Worm (Caenorhabditis elegans): ENCODE data around the gene ints-6.

The ints-6 gene

ce11 chrIV:8728122-8728521, 36.6 kb downstream of the ints-6 start, which contains the start of gene otub-3:
Gene otub-3 (plus strand): TSS chrIV:8728177.
- TF ChIP-seq ceh-9 (tag; optimal IDR thresholded peaks at IDR 0.05) (no peak), ceh-34 (tag; optimal IDR thresholded peaks at IDR 0.05) (no peak), Y22D7AL.16 (tag; optimal IDR thresholded peaks at IDR 0.05) (no peak), hlh-8 (tag; optimal IDR thresholded peaks at IDR 0.05) (no peak), pqm-1 (tag; optimal IDR thresholded peaks at IDR 0.05) (no peak), elt-4 (tag; optimal IDR thresholded peaks at IDR 0.05) (no peak), ceh-31 (tag; optimal IDR thresholded peaks at IDR 0.05) (no peak), eyg-1 (tag; optimal IDR thresholded peaks at IDR 0.05) (no peak), madf-2 (tag; optimal IDR thresholded peaks at IDR 0.05) (no peak), zip-5 (tag; optimal IDR thresholded peaks at IDR 0.05) (no peak), ceh-45 (GFP tag; IDR thresholded peaks at IDR 0.05) (no peak), tbx-2 (tag; optimal IDR thresholded peaks at IDR 0.05) (no peak), odd-2 (tag; optimal IDR thresholded peaks at IDR 0.05) (no peak), pha-4 (tag; optimal IDR thresholded peaks at IDR 0.05) (no peak), ama-1 (optimal IDR thresholded peaks at IDR 0.05) (no peak), hlh-6 (tag; optimal IDR thresholded peaks at IDR 0.05) (no peak)

- no peak for TF ChIP-seq sox-4 (tag; optimal IDR thresholded peaks at IDR 0.05)
- TF ChIP-seq hlh-30 (tag; optimal IDR thresholded peaks at IDR 0.05; ENCODE audit: insufficient read depth): peak; percentile 56
Observed at ce11 chrIV:8729636-8730035, 38.1 kb downstream of the ints-6 start.

- TF ChIP-seq elt-2 (tag; optimal IDR thresholded peaks at IDR 0.05) (peak; percentile 55), pag-3 (tag; optimal IDR thresholded peaks at IDR 0.05; ENCODE audit: borderline replicate concordance) (no peak)
Observed at ce11 chrIV:8730469-8730868, 38.9 kb downstream of the ints-6 start, which contains the start of gene F21D5.3. Gene F21D5.3 (plus strand): TSS chrIV:8730815.

- TF ChIP-seq ceh-48 (tag; optimal IDR thresholded peaks at IDR 0.05): peak; percentile 31
- TF ChIP-seq ceh-2 (tag; optimal IDR thresholded peaks at IDR 0.05): no peak
- no peak for TF ChIP-seq F13H6.1 (tag; optimal IDR thresholded peaks at IDR 0.05)
- peak; percentile 66 for TF ChIP-seq nfya-1 (tag; optimal IDR thresholded peaks at IDR 0.05)
Observed at ce11 chrIV:8737354-8737753, 45.8 kb downstream of the ints-6 start.

ce11 chrIV:8737787-8738186, 46.2 kb downstream of the ints-6 start, which contains the start of gene F21D5.4:
Gene F21D5.4 (plus strand): TSS chrIV:8738087.
- TF ChIP-seq hlh-13 (GFP tag; optimal IDR thresholded peaks at IDR 0.05) (no peak), ztf-16 (tag; optimal IDR thresholded peaks at IDR 0.05) (no peak), zip-5 (tag; optimal IDR thresholded peaks at IDR 0.05) (no peak), ceh-30 (tag; optimal IDR thresholded peaks at IDR 0.05) (no peak)

ce11 chrIV:8739294-8739693, 47.7 kb downstream of the ints-6 start, which contains the start of gene F21D5.5:
Gene F21D5.5 (minus strand): TSS chrIV:8739394.
- no peak for TF ChIP-seq fkh-6 (tag; optimal IDR thresholded peaks at IDR 0.05)
- TF ChIP-seq elt-2 (tag; optimal IDR thresholded peaks at IDR 0.05): no peak
- TF ChIP-seq syd-9 (tag; optimal IDR thresholded peaks at IDR 0.05): no peak
- no peak for TF ChIP-seq sox-4 (tag; optimal IDR thresholded peaks at IDR 0.05)
- TF ChIP-seq zip-5 (tag; optimal IDR thresholded peaks at IDR 0.05): no peak
- no peak for TF ChIP-seq nfya-1 (tag; optimal IDR thresholded peaks at IDR 0.05)

ce11 chrIV:8739926-8740325, 48.4 kb downstream of the ints-6 start, which contains the start of gene mrps-33:
Gene mrps-33 (minus strand): TSS chrIV:8740026.
- TF ChIP-seq unc-86 (tag; optimal IDR thresholded peaks at IDR 0.05) (no peak), pat-9 (tag; optimal IDR thresholded peaks at IDR 0.05) (no peak), ceh-6 (GFP tag; optimal IDR thresholded peaks at IDR 0.05) (no peak), hlh-15 (tag; optimal IDR thresholded peaks at IDR 0.05) (no peak), hlh-6 (tag; optimal IDR thresholded peaks at IDR 0.05) (no peak), tbx-2 (tag; optimal IDR thresholded peaks at IDR 0.05) (no peak), ets-4 (tag; optimal IDR thresholded peaks at IDR 0.05) (no peak), ceh-48 (tag; optimal IDR thresholded peaks at IDR 0.05) (no peak), unc-55 (GFP tag; optimal IDR thresholded peaks at IDR 0.05) (no peak), nfya-1 (tag; optimal IDR thresholded peaks at IDR 0.05) (no peak), mec-3 (tag; optimal IDR thresholded peaks at IDR 0.05; ENCODE audit: borderline replicate concordance) (no peak), odd-2 (tag; optimal IDR thresholded peaks at IDR 0.05) (no peak), fkh-10 (GFP tag; optimal IDR thresholded peaks at IDR 0.05) (no peak), dmd-4 (tag; optimal IDR thresholded peaks at IDR 0.05; ENCODE audit: borderline replicate concordance) (no peak), che-1 (tag; optimal IDR thresholded peaks at IDR 0.05) (no peak), Y22D7AL.16 (tag; optimal IDR thresholded peaks at IDR 0.05) (no peak), T23F11.4 (GFP tag; optimal IDR thresholded peaks at IDR 0.05) (no peak), elt-4 (tag; optimal IDR thresholded peaks at IDR 0.05) (no peak), pha-2 (tag; optimal IDR thresholded peaks at IDR 0.05) (no peak), gmeb-2 (tag; optimal IDR thresholded peaks at IDR 0.05) (no peak)

Data from whole organism, late embryonic.